Worm (Caenorhabditis elegans): Measurements from ENCODE around the gene C09F9.2.

Gene C09F9.2

ce11 chrII:14700096-14700495 lies 5.2 kb upstream of the C09F9.2 start:
- TF ChIP-seq unc-39 (tag; optimal IDR thresholded peaks at IDR 0.05): no peak
- TF ChIP-seq ham-2 (GFP tag; optimal IDR thresholded peaks at IDR 0.05): peak; percentile 5

DNA sequence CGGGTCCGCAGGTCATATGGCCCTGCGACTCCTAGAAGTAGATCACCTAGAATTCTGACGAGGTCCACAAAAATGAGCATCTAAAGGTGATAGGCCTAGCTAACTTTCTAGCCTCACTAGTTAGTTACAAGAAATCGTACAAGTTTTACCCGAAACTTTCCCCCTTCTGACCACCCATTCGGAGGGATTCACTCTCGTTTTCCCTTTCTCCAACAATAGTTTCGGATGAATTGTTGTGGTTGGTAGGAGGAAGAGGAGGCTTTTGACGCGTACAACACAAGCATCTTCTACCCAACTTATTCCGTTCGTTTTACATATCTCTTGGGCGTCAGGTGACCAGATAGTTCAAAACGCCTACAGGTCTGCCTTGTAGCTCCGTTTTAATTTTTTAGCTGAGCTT lies 3.7 kb upstream of the C09F9.2 start:
- no peak for TF ChIP-seq M03D4.4 (tag; optimal IDR thresholded peaks at IDR 0.05)
- TF ChIP-seq blmp-1 (tag; optimal IDR thresholded peaks at IDR 0.05): peak; percentile 65

ce11 chrII:14703232-14703926 lies 1.9 kb upstream of the C09F9.2 start:
- no peak for TF ChIP-seq ham-2 (GFP tag; optimal IDR thresholded peaks at IDR 0.05)
- no peak for TF ChIP-seq bed-3 (GFP tag; optimal IDR thresholded peaks at IDR 0.05)
- TF ChIP-seq elt-1 (tag; optimal IDR thresholded peaks at IDR 0.05; ENCODE audit: borderline replicate concordance, insufficient read depth): peak; percentile 55
- no peak for TF ChIP-seq mls-2 (tag; optimal IDR thresholded peaks at IDR 0.05)
- peak; percentile 64 for TF ChIP-seq blmp-1 (tag; optimal IDR thresholded peaks at IDR 0.05)
- no peak for TF ChIP-seq cnd-1 (tag; optimal IDR thresholded peaks at IDR 0.05)
- no peak for TF ChIP-seq snpc-4 (tag; optimal IDR thresholded peaks at IDR 0.05)
- TF ChIP-seq lin-32 (GFP tag; optimal IDR thresholded peaks at IDR 0.05): no peak
- no peak for TF ChIP-seq unc-120 (tag; optimal IDR thresholded peaks at IDR 0.05; ENCODE audit: poor library complexity, severe bottlenecking)

DNA sequence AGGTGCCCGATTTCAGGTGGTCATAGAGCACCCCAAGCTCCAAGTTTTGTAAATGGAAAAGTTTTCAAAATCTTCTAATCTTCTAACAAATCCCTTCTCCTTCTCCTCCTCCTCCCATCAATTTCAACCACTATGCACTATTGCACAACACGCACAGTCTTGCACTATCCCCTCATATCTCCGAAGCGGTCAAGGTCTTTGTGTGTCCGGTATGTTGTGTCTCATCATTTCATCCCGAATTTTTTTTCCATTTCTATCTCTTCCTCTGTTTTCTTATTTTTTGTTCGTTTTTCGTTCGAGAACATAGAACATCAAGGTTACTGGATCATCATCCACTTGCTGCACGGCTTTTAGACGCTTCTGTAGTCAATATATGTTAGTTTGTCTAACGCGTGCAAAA lies 1.1 kb upstream of the C09F9.2 start:
- TF ChIP-seq elt-1 (tag; optimal IDR thresholded peaks at IDR 0.05; ENCODE audit: borderline replicate concordance, insufficient read depth): peak; percentile 24
- no peak for TF ChIP-seq nhr-237 (tag; optimal IDR thresholded peaks at IDR 0.05)
- no peak for TF ChIP-seq cnd-1 (tag; optimal IDR thresholded peaks at IDR 0.05)

ce11 chrII:14705956-14706355 lies 641 bp downstream of the C09F9.2 start:
- TF ChIP-seq nhr-2 (tag; optimal IDR thresholded peaks at IDR 0.05): peak; percentile 93
- peak; percentile 68 for TF ChIP-seq unc-62 (GFP tag; optimal IDR thresholded peaks at IDR 0.05)
- TF ChIP-seq lsy-2 (tag; optimal IDR thresholded peaks at IDR 0.05): no peak
- TF ChIP-seq elt-1 (tag; optimal IDR thresholded peaks at IDR 0.05; ENCODE audit: borderline replicate concordance, insufficient read depth): peak; percentile 63

DNA sequence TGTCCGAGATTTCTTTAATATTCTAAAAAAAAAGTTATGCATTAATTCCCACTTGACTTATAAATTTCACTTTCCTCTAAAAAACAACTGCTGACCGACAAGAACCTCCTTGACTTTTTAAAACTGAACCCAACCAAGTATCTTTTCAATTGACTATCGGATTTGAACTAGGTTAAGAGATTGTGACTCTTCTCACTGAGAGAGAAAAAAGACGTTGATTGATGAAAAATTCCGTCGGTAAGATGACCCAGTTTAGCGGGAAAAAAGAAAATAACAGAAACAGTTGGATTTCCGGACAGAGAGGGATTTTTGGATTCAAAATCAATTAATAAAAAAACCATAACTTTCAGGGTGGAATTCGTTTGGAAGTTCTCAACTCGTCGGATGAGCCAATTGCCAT lies 1.2 kb downstream of the C09F9.2 start:
- TF ChIP-seq unc-39 (tag; optimal IDR thresholded peaks at IDR 0.05) (no peak), mls-2 (tag; optimal IDR thresholded peaks at IDR 0.05) (no peak), hlh-1 (tag; optimal IDR thresholded peaks at IDR 0.05) (no peak), ztf-11 (tag; optimal IDR thresholded peaks at IDR 0.05) (no peak), drap-1 (GFP tag; optimal IDR thresholded peaks at IDR 0.05) (no peak), bed-3 (GFP tag; optimal IDR thresholded peaks at IDR 0.05) (no peak), zip-8 (tag; optimal IDR thresholded peaks at IDR 0.05) (no peak), sptf-1 (tag; optimal IDR thresholded peaks at IDR 0.05) (no peak), nhr-28 (tag; optimal IDR thresholded peaks at IDR 0.05) (no peak), sem-2 (GFP tag; optimal IDR thresholded peaks at IDR 0.05) (no peak), ces-1 (GFP tag; optimal IDR thresholded peaks at IDR 0.05) (no peak), lin-13 (tag; optimal IDR thresholded peaks at IDR 0.05) (no peak), unc-120 (tag; optimal IDR thresholded peaks at IDR 0.05; ENCODE audit: poor library complexity, severe bottlenecking) (no peak), pha-4 (tag; optimal IDR thresholded peaks at IDR 0.05) (no peak), ceh-83 (GFP tag; optimal IDR thresholded peaks at IDR 0.05) (no peak), flh-1 (GFP tag; optimal IDR thresholded peaks at IDR 0.05) (no peak), nhr-2 (tag; optimal IDR thresholded peaks at IDR 0.05) (no peak)

- TF ChIP-seq nhr-237 (tag; optimal IDR thresholded peaks at IDR 0.05) (no peak), nhr-12 (tag; optimal IDR thresholded peaks at IDR 0.05) (no peak), hlh-1 (tag; optimal IDR thresholded peaks at IDR 0.05) (no peak), unc-120 (tag; optimal IDR thresholded peaks at IDR 0.05; ENCODE audit: poor library complexity, severe bottlenecking) (no peak), sptf-1 (tag; optimal IDR thresholded peaks at IDR 0.05) (no peak), mls-2 (tag; optimal IDR thresholded peaks at IDR 0.05) (no peak), blmp-1 (tag; optimal IDR thresholded peaks at IDR 0.05) (no peak), sem-2 (GFP tag; optimal IDR thresholded peaks at IDR 0.05) (no peak), drap-1 (GFP tag; optimal IDR thresholded peaks at IDR 0.05) (no peak), ceh-83 (GFP tag; optimal IDR thresholded peaks at IDR 0.05) (no peak), mep-1 (tag; optimal IDR thresholded peaks at IDR 0.05) (no peak), lin-13 (tag; optimal IDR thresholded peaks at IDR 0.05) (no peak), snpc-4 (tag; optimal IDR thresholded peaks at IDR 0.05) (no peak), nhr-28 (tag; optimal IDR thresholded peaks at IDR 0.05) (no peak), lsy-2 (tag; optimal IDR thresholded peaks at IDR 0.05) (no peak), elt-3 (tag; optimal IDR thresholded peaks at IDR 0.05) (no peak), pha-4 (tag; optimal IDR thresholded peaks at IDR 0.05) (no peak)
Observed at ce11 chrII:14728119-14728518, 22.8 kb downstream of the C09F9.2 start.

Measured in whole organism, mixed stage, embryonic.